Worm (Caenorhabditis elegans) whole organism, young adult: ENCODE data around the gene glb-16.

Source experiments
- dox-1 ChIP-seq: fragments of 200-800 bp; sonication (Bioruptor generic); IDR thresholded peaks from 2 replicates; pipeline ENCODE4 v1.3.6; 2022; ENCODE audit warnings: missing genetic modification reagents, missing genetic modification characterization, missing compliant biosample characterization
- efl-1 ChIP-seq: fragments of 150-350 bp; optimal IDR thresholded peaks from 2 replicates; lab custom pipeline; 2014; ENCODE audit warnings: missing biosample characterization, missing genetic modification reagents, missing genetic modification characterization
- ekl-4 ChIP-seq: fragments of 200-800 bp; sonication (Bioruptor generic); IDR thresholded peaks from 2 replicates; pipeline ENCODE4 v1.3.6; 2022; ENCODE audit warnings: missing genetic modification reagents, missing genetic modification characterization, missing compliant biosample characterization
- hlh-12 ChIP-seq: sonication (generic microtip); optimal IDR thresholded peaks from 2 replicates; lab custom pipeline; 2016; ENCODE audit warnings: missing genetic modification characterization, missing compliant biosample characterization
- let-526 ChIP-seq: fragments of 200-800 bp; sonication (Bioruptor generic); IDR thresholded peaks from 2 replicates; pipeline ENCODE4 v1.3.6; 2022; ENCODE audit warnings: missing genetic modification reagents, missing genetic modification characterization, missing compliant biosample characterization
- let-607 ChIP-seq, 2 experiments: fragments of 200-800 bp in 1 of 2; sonication (Bioruptor generic) in 1 of 2; sonication (generic microtip) in 1 of 2; optimal IDR thresholded peaks; 2 replicates each; lab custom pipeline; 2016 to 2018; ENCODE audit warnings: mild to moderate bottlenecking in 2 of 2, missing compliant biosample characterization in 2 of 2, missing genetic modification characterization in 2 of 2, moderate library complexity in 2 of 2, missing genotype in 1 of 2
- mes-4 ChIP-seq: sonication (generic microtip); optimal IDR thresholded peaks from 2 replicates; lab custom pipeline; 2016; ENCODE audit warnings: missing genotype, missing genetic modification characterization, missing compliant biosample characterization
- rec-8 ChIP-seq, 2 experiments: sonication (generic microtip); optimal IDR thresholded peaks; 2 replicates each; lab custom pipeline; 2016; ENCODE audit warnings: mild to moderate bottlenecking in 2 of 2, missing genetic modification characterization in 2 of 2, missing genetic modification reagents in 2 of 2, missing genotype in 2 of 2, missing biosample characterization in 1 of 2, missing compliant biosample characterization in 1 of 2, moderate library complexity in 1 of 2
- repo-1 ChIP-seq: sonication (generic microtip); optimal IDR thresholded peaks from 2 replicates; lab custom pipeline; 2017; ENCODE audit warnings: mild to moderate bottlenecking, missing genetic modification characterization, missing compliant biosample characterization
- snpc-1.3 ChIP-seq: sonication (generic microtip); optimal IDR thresholded peaks from 2 replicates; lab custom pipeline; 2017; ENCODE audit warnings: missing genetic modification characterization, mild to moderate bottlenecking, missing compliant biosample characterization, antibody characterized with exemption, moderate library complexity, missing genotype, missing genetic modification reagents; ENCODE audit not compliant: insufficient read depth
- snpc-4 ChIP-seq, 5 experiments: fragments of 150-350 bp in 1 of 5; sonication (generic microtip) in 4 of 5; optimal IDR thresholded peaks; 2 replicates each; lab custom pipeline; 2014 to 2018; ENCODE audit warnings: missing genetic modification characterization in 5 of 5, missing biosample characterization in 3 of 5, antibody characterized with exemption in 2 of 5, mild to moderate bottlenecking in 2 of 5, missing compliant biosample characterization in 2 of 5, missing genotype in 2 of 5, moderate library complexity in 2 of 5, missing genetic modification reagents in 1 of 5

- no peak for TF ChIP-seq snpc-1.3 (tag; lab: Kevin White, UChicago)
- TF ChIP-seq dox-1 (GFP tag; lab: Robert Waterston, UW): no peak
- TF ChIP-seq let-607 (tag; optimal IDR thresholded peaks at IDR 0.05; lab: Kevin White, UChicago): no peak
- TF ChIP-seq hlh-12 (tag; lab: Kevin White, UChicago): no peak
- no peak for TF ChIP-seq snpc-4 (GFP tag; optimal IDR thresholded peaks at IDR 0.05; lab: Kevin White, UChicago)
- no peak for TF ChIP-seq snpc-4 (tag; optimal IDR thresholded peaks at IDR 0.05; lab: Kevin White, UChicago)
- TF ChIP-seq let-526 (GFP tag; lab: Robert Waterston, UW): no peak
- TF ChIP-seq efl-1: no peak
- no peak for TF ChIP-seq mes-4 (tag; lab: Kevin White, UChicago)
- TF ChIP-seq rec-8 (tag; optimal IDR thresholded peaks at IDR 0.05; lab: Kevin White, UChicago): no peak
- TF ChIP-seq ekl-4 (GFP tag; lab: Robert Waterston, UW): no peak
- TF ChIP-seq repo-1 (tag; lab: Kevin White, UChicago): no peak
Observed at ce11 chrX:7553331-7553730, 13.4 kb upstream of the glb-16 start.
